Fruit fly (Drosophila melanogaster): ENCODE results near the gene Naa30A.
A peak's percentile ranks its signal among the peaks of the same experiment; 100 is the strongest.

Naa30A gene

dm6 chrX:1370104-1370802 lies 28.3 kb downstream of the Naa30A start, which contains the start of gene ssx (continued):
- TF ChIP-seq CG7786 (GFP tag; optimal IDR thresholded peaks at IDR 0.05) (no peak), CG9932 (GFP tag; IDR thresholded peaks at IDR 0.05) (peak; percentile 43), CG7963 (GFP tag; IDR thresholded peaks at IDR 0.05; ENCODE audit: partially characterized antibody) (peak; percentile 89; the same call in 2 of the 3 replicates), Dad (GFP tag; optimal IDR thresholded peaks at IDR 0.05) (no peak), H15 (GFP tag; IDR thresholded peaks at IDR 0.05) (no peak), kay (GFP tag; optimal IDR thresholded peaks at IDR 0.05) (no peak), salm (tag; optimal IDR thresholded peaks at IDR 0.05) (no peak), CG8944 (GFP tag; optimal IDR thresholded peaks at IDR 0.05) (peak; percentile 15), dati (GFP tag; IDR thresholded peaks at IDR 0.05) (no peak), Ets97D (GFP tag; optimal IDR thresholded peaks at IDR 0.05) (peak; percentile 31), Awh (GFP tag; IDR thresholded peaks at IDR 0.05) (0 out of 2 replicates have a peak, but pooled peaks have one; percentile 40), CG30403 (GFP tag; optimal IDR thresholded peaks at IDR 0.05) (peak; percentile 67), Myb (GFP tag; optimal IDR thresholded peaks at IDR 0.05) (peak; percentile 70), CG8765 (GFP tag; IDR thresholded peaks at IDR 0.05) (no peak), gsb-n (tag; optimal IDR thresholded peaks at IDR 0.05) (no peak), ham (GFP tag; IDR thresholded peaks at IDR 0.05) (no peak), CG17802 (tag; optimal IDR thresholded peaks at IDR 0.05) (no peak), CG18476 (GFP tag; optimal IDR thresholded peaks at IDR 0.05) (no peak), Dref (GFP tag; IDR thresholded peaks at IDR 0.05) (peak; percentile 78), eyg (GFP tag; optimal IDR thresholded peaks at IDR 0.05) (no peak), Scr (GFP tag; IDR thresholded peaks at IDR 0.05; ENCODE audit: partially characterized antibody) (peak; percentile 86), CG31441 (GFP tag; IDR thresholded peaks at IDR 0.05) (no peak; the same call in 1 of the 2 replicates), chinmo (GFP tag; IDR thresholded peaks at IDR 0.05; ENCODE audit: partially characterized antibody) (peak; percentile 77; the same call in 1 of the 4 replicates), BEAF-32 (GFP tag; optimal IDR thresholded peaks at IDR 0.05) (peak; percentile 76), CG15073 (GFP tag; optimal IDR thresholded peaks at IDR 0.05) (no peak), CG3065 (GFP tag; optimal IDR thresholded peaks at IDR 0.05) (no peak), luna (GFP tag; optimal IDR thresholded peaks at IDR 0.05) (peak; percentile 13), Hr3 (GFP tag; optimal IDR thresholded peaks at IDR 0.05) (peak; percentile 22), sqz (GFP tag; optimal IDR thresholded peaks at IDR 0.05) (no peak), nerfin-1 (tag; optimal IDR thresholded peaks at IDR 0.05) (no peak), CG10462 (GFP tag; optimal IDR thresholded peaks at IDR 0.05) (no peak), Xbp1 (GFP tag; optimal IDR thresholded peaks at IDR 0.05) (peak; percentile 49), gro (GFP tag; optimal IDR thresholded peaks at IDR 0.05) (no peak), Abd-B (GFP tag; optimal IDR thresholded peaks at IDR 0.05) (no peak), CG10321 (GFP tag; IDR thresholded peaks at IDR 0.05) (no peak), Camta (GFP tag; optimal IDR thresholded peaks at IDR 0.05) (peak; percentile 39), Doc2 (GFP tag; IDR thresholded peaks at IDR 0.05) (no peak), nerfin-2 (GFP tag; IDR thresholded peaks at IDR 0.05; ENCODE audit: partially characterized antibody) (peak; percentile 96), Mrtf (GFP tag; IDR thresholded peaks at IDR 0.05) (0 out of 3 replicates have a peak, but pooled peaks have one; percentile 23), ap (GFP tag; IDR thresholded peaks at IDR 0.05) (no peak), CG4730 (GFP tag; IDR thresholded peaks at IDR 0.05) (no peak), CG13424 (tag; optimal IDR thresholded peaks at IDR 0.05) (no peak), CG18599 (GFP tag; optimal IDR thresholded peaks at IDR 0.05) (no peak), CG6854 (GFP tag; optimal IDR thresholded peaks at IDR 0.05) (peak; percentile 3), ranshi (GFP tag; IDR thresholded peaks at IDR 0.05) (0 out of 2 replicates have a peak, but pooled peaks have one; percentile 17), CG8478 (optimal IDR thresholded peaks at IDR 0.05) (peak; percentile 63), CG32532 (GFP tag; IDR thresholded peaks at IDR 0.05) (peak; percentile 56; the same call in 1 of the 2 replicates), pho (GFP tag; optimal IDR thresholded peaks at IDR 0.05) (peak; percentile 43), CG15601 (tag; optimal IDR thresholded peaks at IDR 0.05) (peak; percentile 58), NfI (GFP tag; optimal IDR thresholded peaks at IDR 0.05) (peak; percentile 14)

Data from whole organism, embryonic.